Fruit fly (Drosophila melanogaster) S2 (cell line): ENCODE measurements around the gene sim.

Source experiments
- CG8478 ChIP-seq: fragments of >200 bp; optimal IDR thresholded peaks from 2 replicates; lab custom pipeline; 2018
- CTCF ChIP-seq, 2 experiments: fragments of >200 bp; optimal IDR thresholded peaks; 2 replicates each; lab custom pipeline; 2018

dm6 chr3R:13043857-13044256 lies 13.7 kb upstream of the sim start, which contains the start of gene CG45122:
- TF ChIP-seq CTCF (optimal IDR thresholded peaks at IDR 0.05; lab: Kevin White, UChicago) (no peak), CG8478 (lab: Kevin White, UChicago) (no peak)
